Worm (Caenorhabditis elegans): Measurements from ENCODE around the gene K04C2.2.

DNA sequence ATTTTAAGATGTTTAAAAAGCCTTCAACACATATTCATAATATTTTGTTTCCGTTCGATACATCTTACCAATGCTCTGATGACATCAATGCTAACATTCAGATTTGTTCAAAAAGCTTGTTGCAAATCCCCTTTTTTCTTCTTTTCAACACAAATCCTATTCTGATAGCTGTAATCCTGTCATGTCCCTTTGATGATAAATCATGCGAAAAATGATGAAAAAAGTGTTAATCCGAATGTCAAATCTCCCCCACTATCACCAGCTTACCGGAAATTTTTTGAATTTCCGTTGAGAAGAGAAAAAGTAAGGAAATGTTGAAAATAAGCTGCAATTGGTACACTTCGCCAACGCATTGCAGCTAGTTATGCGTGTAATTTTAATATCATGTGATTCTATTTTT, 7.8 kb upstream of the K04C2.2 start:
- TF ChIP-seq ama-1 (optimal IDR thresholded peaks at IDR 0.05) (no peak), F13C5.2 (tag; optimal IDR thresholded peaks at IDR 0.05) (no peak), tra-4 (tag; optimal IDR thresholded peaks at IDR 0.05) (no peak), sea-1 (GFP tag; conservative IDR thresholded peaks at IDR 0.05) (no peak), hnd-1 (tag; optimal IDR thresholded peaks at IDR 0.05) (no peak), tbx-37 (GFP tag; conservative IDR thresholded peaks at IDR 0.05) (no peak)

All from whole organism, early embryonic.